Worm (Caenorhabditis elegans): Measurements from ENCODE around the gene R08C7.4.

ce11 chrIV:4473767-4474166, 38.9 kb downstream of the R08C7.4 start:
- TF ChIP-seq unc-62 (GFP tag; optimal IDR thresholded peaks at IDR 0.05 in 1 of 2), result no peak
- TF ChIP-seq unc-62 (tag; optimal IDR thresholded peaks at IDR 0.05), result no peak
- TF ChIP-seq lsy-2 (tag; optimal IDR thresholded peaks at IDR 0.05), result no peak
- TF ChIP-seq fkh-10 (GFP tag; optimal IDR thresholded peaks at IDR 0.05), result no peak
- TF ChIP-seq tag-97 (GFP tag; IDR thresholded peaks at IDR 0.05), result no peak
- no peak for TF ChIP-seq lin-13 (GFP tag; optimal IDR thresholded peaks at IDR 0.05)

All from whole organism, L4 larva.